Fruit fly (Drosophila melanogaster) whole organism: ENCODE results near the gene CG46318.

Experiments
- Dll ChIP-seq: fragments of >200 bp; optimal IDR thresholded peaks from 2 replicates; lab custom pipeline; 2017
- psq ChIP-seq: fragments of >200 bp; optimal IDR thresholded peaks from 2 replicates; lab custom pipeline; 2017
- usp ChIP-seq: fragments of >200 bp; optimal IDR thresholded peaks from 2 replicates; lab custom pipeline; 2017; ENCODE audit warnings: missing biosample characterization, missing genetic modification characterization, mixed read lengths

DNA sequence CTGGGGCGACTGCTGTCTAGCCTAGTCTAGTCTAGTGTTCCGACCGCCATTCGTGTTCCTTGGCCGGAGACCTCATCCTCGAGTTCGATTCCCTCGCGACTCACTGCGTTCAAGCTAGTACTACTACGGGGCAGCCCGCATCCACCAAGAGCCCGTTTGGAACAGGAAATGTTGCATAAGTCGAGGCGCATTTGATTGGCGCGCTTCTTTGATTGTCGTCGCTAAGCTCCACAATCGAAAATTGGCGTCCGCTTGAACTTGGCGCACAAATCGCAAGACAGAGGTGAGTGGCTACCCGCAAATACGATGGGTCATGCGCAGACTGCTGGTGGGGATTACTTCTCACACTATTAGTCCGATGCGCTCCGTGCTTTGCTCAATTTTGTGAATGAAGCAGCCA, 650 bp downstream of the CG46318 start:
- TF ChIP-seq psq (lab: Kevin White, UChicago) (no peak), usp (GFP tag; lab: Kevin White, UChicago) (no peak), Dll (lab: Kevin White, UChicago) (no peak)
